Worm (Caenorhabditis elegans): ENCODE measurements around the gene pqn-41.

The pqn-41 gene

DNA sequence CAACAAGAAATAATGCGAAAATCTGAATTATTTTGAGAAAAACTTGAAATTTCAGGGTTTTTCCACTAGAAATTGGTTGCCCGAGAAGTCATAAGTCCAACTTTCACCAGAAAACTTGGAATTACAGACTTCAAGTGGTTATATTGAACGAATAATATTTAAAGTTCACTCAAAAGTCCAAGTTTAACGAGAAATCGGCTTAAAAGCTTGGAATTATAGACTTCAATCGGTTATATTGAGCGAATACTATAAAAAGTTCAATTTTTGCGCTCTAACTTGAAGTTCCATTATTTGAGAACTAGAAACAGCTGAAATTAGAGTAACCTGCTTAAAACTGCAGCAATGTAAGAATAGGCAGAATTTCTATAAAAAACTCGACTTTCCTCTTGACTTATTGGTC is 16.3 kb downstream of the pqn-41 start:
- TF ChIP-seq elt-3 (tag; optimal IDR thresholded peaks at IDR 0.05): no peak
- no peak for TF ChIP-seq snpc-4 (tag; optimal IDR thresholded peaks at IDR 0.05)
- no peak for TF ChIP-seq unc-62 (GFP tag; optimal IDR thresholded peaks at IDR 0.05)
- TF ChIP-seq ceh-16 (tag; optimal IDR thresholded peaks at IDR 0.05): no peak
- TF ChIP-seq skn-1 (tag; optimal IDR thresholded peaks at IDR 0.05): no peak
- no peak for TF ChIP-seq ztf-11 (tag; optimal IDR thresholded peaks at IDR 0.05)
- no peak for TF ChIP-seq nhr-10 (tag; optimal IDR thresholded peaks at IDR 0.05)
- no peak for TF ChIP-seq mab-5 (tag; optimal IDR thresholded peaks at IDR 0.05)
- no peak for TF ChIP-seq mdl-1 (tag; optimal IDR thresholded peaks at IDR 0.05)
- TF ChIP-seq sma-9 (GFP tag; optimal IDR thresholded peaks at IDR 0.05): no peak
- TF ChIP-seq sma-9 (tag; optimal IDR thresholded peaks at IDR 0.05): no peak
- no peak for TF ChIP-seq Y55F3AM.14 (GFP tag; optimal IDR thresholded peaks at IDR 0.05)
- TF ChIP-seq nhr-237 (tag; optimal IDR thresholded peaks at IDR 0.05): no peak
- no peak for TF ChIP-seq unc-39 (tag; optimal IDR thresholded peaks at IDR 0.05)
- no peak for TF ChIP-seq mbf-1 (tag; optimal IDR thresholded peaks at IDR 0.05)
- no peak for TF ChIP-seq nhr-25 (tag; optimal IDR thresholded peaks at IDR 0.05)
- TF ChIP-seq gmeb-1 (tag; optimal IDR thresholded peaks at IDR 0.05): no peak
- TF ChIP-seq nhr-77 (tag; optimal IDR thresholded peaks at IDR 0.05): no peak
- no peak for TF ChIP-seq nhr-21 (tag; optimal IDR thresholded peaks at IDR 0.05)
- no peak for TF ChIP-seq lin-13 (GFP tag; optimal IDR thresholded peaks at IDR 0.05)

DNA sequence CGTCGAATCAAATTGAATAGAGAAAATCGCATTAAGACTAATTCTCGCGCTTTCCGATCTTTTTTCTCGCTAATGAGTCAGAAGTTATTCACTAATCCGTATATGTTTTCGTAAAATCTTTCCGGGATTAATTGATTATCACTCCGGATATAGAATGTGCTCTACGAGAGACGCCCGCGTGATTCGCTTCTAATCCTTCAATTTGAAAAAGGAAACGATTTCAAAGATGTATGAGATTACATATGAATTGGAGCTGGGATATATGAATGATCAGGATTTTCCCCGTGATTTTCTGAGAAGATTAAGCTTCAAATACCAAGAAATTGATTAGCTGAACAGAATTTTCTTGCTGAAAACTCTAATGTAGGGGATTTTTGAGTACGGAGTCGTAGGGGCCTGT is 16.8 kb downstream of the pqn-41 start:
- TF ChIP-seq unc-55 (GFP tag; optimal IDR thresholded peaks at IDR 0.05) (no peak), Y55F3AM.14 (GFP tag; optimal IDR thresholded peaks at IDR 0.05) (no peak), sma-9 (GFP tag; optimal IDR thresholded peaks at IDR 0.05) (peak; percentile 88), sma-9 (tag; optimal IDR thresholded peaks at IDR 0.05) (no peak), elt-1 (tag; optimal IDR thresholded peaks at IDR 0.05) (no peak), C34F6.9 (tag; optimal IDR thresholded peaks at IDR 0.05) (peak; percentile 23), ztf-11 (tag; optimal IDR thresholded peaks at IDR 0.05) (no peak), nhr-21 (tag; optimal IDR thresholded peaks at IDR 0.05) (peak; percentile 11), ceh-16 (tag; optimal IDR thresholded peaks at IDR 0.05) (no peak), ZK546.5 (tag; optimal IDR thresholded peaks at IDR 0.05) (no peak), peb-1 (tag; optimal IDR thresholded peaks at IDR 0.05) (no peak), gmeb-1 (tag; optimal IDR thresholded peaks at IDR 0.05) (no peak), fos-1 (tag; optimal IDR thresholded peaks at IDR 0.05) (no peak), sem-4 (tag; optimal IDR thresholded peaks at IDR 0.05) (no peak), nhr-23 (tag; optimal IDR thresholded peaks at IDR 0.05) (no peak), ceh-82 (tag; optimal IDR thresholded peaks at IDR 0.05) (no peak), mab-5 (tag; optimal IDR thresholded peaks at IDR 0.05) (no peak), lin-11 (tag; optimal IDR thresholded peaks at IDR 0.05) (no peak), R02D3.7 (tag; optimal IDR thresholded peaks at IDR 0.05) (no peak), mdl-1 (tag; optimal IDR thresholded peaks at IDR 0.05) (no peak), ztf-1 (GFP tag; conservative IDR thresholded peaks at IDR 0.05) (no peak), nhr-11 (tag; optimal IDR thresholded peaks at IDR 0.05) (no peak), nhr-12 (tag; optimal IDR thresholded peaks at IDR 0.05) (no peak), unc-39 (tag; optimal IDR thresholded peaks at IDR 0.05) (no peak), nhr-77 (tag; optimal IDR thresholded peaks at IDR 0.05) (no peak), nhr-237 (tag; optimal IDR thresholded peaks at IDR 0.05) (no peak), blmp-1 (tag; optimal IDR thresholded peaks at IDR 0.05; ENCODE audit: insufficient read depth) (no peak), alr-1 (tag; optimal IDR thresholded peaks at IDR 0.05) (no peak), skn-1 (tag; optimal IDR thresholded peaks at IDR 0.05) (no peak), nhr-6 (tag; optimal IDR thresholded peaks at IDR 0.05) (no peak), dmd-4 (tag; optimal IDR thresholded peaks at IDR 0.05) (peak; percentile 38), lin-13 (GFP tag; optimal IDR thresholded peaks at IDR 0.05) (no peak), lsy-2 (tag; optimal IDR thresholded peaks at IDR 0.05) (peak in 1 of 2 experiments; percentile 30), ztf-4 (tag; optimal IDR thresholded peaks at IDR 0.05) (no peak), ama-1 (optimal IDR thresholded peaks at IDR 0.05) (no peak), crh-2 (tag; optimal IDR thresholded peaks at IDR 0.05) (no peak), zag-1 (tag; optimal IDR thresholded peaks at IDR 0.05) (no peak), F13H6.1 (tag; optimal IDR thresholded peaks at IDR 0.05) (no peak)

Data from whole organism, L2 larva.